Fruit fly (Drosophila melanogaster) whole organism, wandering third instar larva: Measurements from ENCODE around the gene arg.
"Not testable (repeated sequence)": the region's sequence is repeated elsewhere in the genome, so short reads cannot be mapped to it uniquely, and the experiment has no call there.

ENCODE experiments used
- Abd-B ChIP-seq: fragments of >200 bp; optimal IDR thresholded peaks from 2 replicates; lab custom pipeline; 2017; ENCODE audit warnings: missing biosample characterization, missing genetic modification characterization
- CG32264 ChIP-seq: fragments of 200-800 bp; sonication (Bioruptor generic); optimal IDR thresholded peaks from 2 replicates; lab custom pipeline; 2016; ENCODE audit warnings: missing biosample characterization, missing genetic modification characterization
- CG9705 ChIP-seq: fragments of 200-800 bp; sonication (Bioruptor generic); optimal IDR thresholded peaks from 2 replicates; lab custom pipeline; 2018; ENCODE audit warnings: missing biosample characterization, mild to moderate bottlenecking, missing genetic modification characterization
- CrebA ChIP-seq: fragments of 200-800 bp; sonication (Bioruptor generic); optimal IDR thresholded peaks from 2 replicates; lab custom pipeline; 2016; ENCODE audit warnings: missing biosample characterization, mild to moderate bottlenecking, missing genetic modification characterization, borderline replicate concordance
- Dfd ChIP-seq: fragments of >200 bp; optimal IDR thresholded peaks from 2 replicates; lab custom pipeline; 2017; ENCODE audit warnings: missing biosample characterization, missing genetic modification characterization
- Dif ChIP-seq: fragments of 200-275, 200-300 bp; sonication (Bioruptor generic); optimal IDR thresholded peaks from 2 replicates; lab custom pipeline; 2018; ENCODE audit warnings: missing biosample characterization, missing genetic modification characterization; ENCODE audit not compliant: partially characterized antibody
- GATAd ChIP-seq: sonication (Bioruptor generic); optimal IDR thresholded peaks from 2 replicates; lab custom pipeline; 2016; ENCODE audit warnings: missing biosample characterization, missing genetic modification characterization
- HLH106 ChIP-seq: fragments of 200-800 bp; optimal IDR thresholded peaks from 3 replicates; lab custom pipeline; 2019; ENCODE audit warnings: missing biosample characterization, mild to moderate bottlenecking, missing genetic modification characterization, moderate library complexity
- Hnf4 ChIP-seq: fragments of 200-800 bp; sonication (Bioruptor generic); optimal IDR thresholded peaks from 2 replicates; lab custom pipeline; 2016; ENCODE audit warnings: missing biosample characterization, mild to moderate bottlenecking, missing genetic modification characterization
- Hr78 ChIP-seq: fragments of >200 bp; optimal IDR thresholded peaks from 2 replicates; lab custom pipeline; 2017; ENCODE audit warnings: missing biosample characterization, missing genetic modification characterization
- Hr83 ChIP-seq: fragments of 200-300 bp; sonication (Bioruptor generic); optimal IDR thresholded peaks from 2 replicates; lab custom pipeline; 2016; ENCODE audit warnings: missing biosample characterization, mild to moderate bottlenecking, missing genetic modification characterization, moderate library complexity; ENCODE audit not compliant: poor library complexity, severe bottlenecking
- Jra ChIP-seq: sonication (Bioruptor generic); optimal IDR thresholded peaks from 2 replicates; lab custom pipeline; 2016; ENCODE audit warnings: missing biosample characterization, missing genetic modification characterization
- Mio ChIP-seq: sonication (Bioruptor generic); optimal IDR thresholded peaks from 2 replicates; lab custom pipeline; 2016; ENCODE audit warnings: missing biosample characterization, missing genetic modification characterization
- Myc ChIP-seq: fragments of >200 bp; optimal IDR thresholded peaks from 2 replicates; lab custom pipeline; 2017
- N ChIP-seq: fragments of >200 bp; optimal IDR thresholded peaks from 2 replicates; lab custom pipeline; 2018; ENCODE audit warnings: missing biosample characterization, missing external identifiers, missing genetic modification characterization
- OdsH ChIP-seq: fragments of 200-800 bp; sonication (Bioruptor generic); optimal IDR thresholded peaks from 2 replicates; lab custom pipeline; 2016; ENCODE audit warnings: missing biosample characterization, mild to moderate bottlenecking, missing genetic modification characterization
- Rel ChIP-seq, 2 experiments: fragments of 200-800 bp; sonication (Bioruptor generic) in 1 of 2; optimal IDR thresholded peaks; 2 replicates in 1 of 2; 3 replicates in 1 of 2; lab custom pipeline; 2016 to 2019; ENCODE audit warnings: mild to moderate bottlenecking in 2 of 2, missing biosample characterization in 2 of 2, missing genetic modification characterization in 2 of 2, moderate library complexity in 1 of 2
- Sp1 ChIP-seq: fragments of 200-800 bp; sonication (Bioruptor generic); optimal IDR thresholded peaks from 3 replicates; lab custom pipeline; 2019; ENCODE audit warnings: missing biosample characterization, mild to moderate bottlenecking, missing genetic modification characterization, moderate library complexity
- Vsx2 ChIP-seq: fragments of 200-300, 225-300 bp; sonication (Bioruptor generic); optimal IDR thresholded peaks from 2 replicates; lab custom pipeline; 2018; ENCODE audit warnings: missing biosample characterization, missing genetic modification characterization; ENCODE audit not compliant: partially characterized antibody
- br ChIP-seq: fragments of 200-800 bp; sonication (Bioruptor generic); optimal IDR thresholded peaks from 2 replicates; lab custom pipeline; 2016; ENCODE audit warnings: missing biosample characterization, missing genetic modification characterization
- brk ChIP-seq: fragments of 200-800 bp; sonication (Bioruptor generic); optimal IDR thresholded peaks from 2 replicates; lab custom pipeline; 2016; ENCODE audit warnings: missing biosample characterization, mild to moderate bottlenecking, missing genetic modification characterization
- dl ChIP-seq, 2 experiments: fragments of 175-275, 200-275 bp in 1 of 2; fragments of 200-275 bp in 1 of 2; sonication (Bioruptor generic); optimal IDR thresholded peaks; lab custom pipeline; 2018; ENCODE audit warnings: mild to moderate bottlenecking in 2 of 2, missing biosample characterization in 2 of 2, missing genetic modification characterization in 2 of 2, moderate library complexity in 2 of 2; ENCODE audit not compliant: partially characterized antibody in 2 of 2, insufficient read depth in 1 of 2
- dsf ChIP-seq: sonication (Bioruptor generic); optimal IDR thresholded peaks from 2 replicates; lab custom pipeline; 2016; ENCODE audit warnings: missing biosample characterization, missing genetic modification characterization, borderline replicate concordance
- ey ChIP-seq: fragments of 200-800 bp; sonication (Bioruptor generic); optimal IDR thresholded peaks from 2 replicates; lab custom pipeline; 2016; ENCODE audit warnings: missing biosample characterization, missing genetic modification characterization
- foxo ChIP-seq, 2 experiments: fragments of 200-800 bp; sonication (Bioruptor generic); optimal IDR thresholded peaks; 2 replicates in 1 of 2; 3 replicates in 1 of 2; lab custom pipeline; 2016 to 2017; ENCODE audit warnings: missing biosample characterization in 2 of 2, missing genetic modification characterization in 2 of 2
- fru ChIP-seq: fragments of 200-800 bp; sonication (Bioruptor generic); optimal IDR thresholded peaks from 3 replicates; lab custom pipeline; 2016; ENCODE audit warnings: missing biosample characterization, mild to moderate bottlenecking, missing genetic modification characterization
- h ChIP-seq: fragments of 200-800 bp; sonication (Bioruptor generic); optimal IDR thresholded peaks from 3 replicates; lab custom pipeline; 2016; ENCODE audit warnings: missing biosample characterization, mild to moderate bottlenecking, missing genetic modification characterization
- jim ChIP-seq: fragments of 175-275, 200-325 bp; sonication (Bioruptor generic); optimal IDR thresholded peaks from 2 replicates; lab custom pipeline; 2016; ENCODE audit warnings: missing biosample characterization, mild to moderate bottlenecking, missing genetic modification characterization
- lola ChIP-seq: fragments of >200 bp; optimal IDR thresholded peaks from 2 replicates; lab custom pipeline; 2017; ENCODE audit warnings: missing biosample characterization, missing genetic modification characterization
- pan ChIP-seq: fragments of >200 bp; optimal IDR thresholded peaks from 2 replicates; lab custom pipeline; 2017
- psq ChIP-seq: fragments of 200-800 bp; sonication (Bioruptor generic); optimal IDR thresholded peaks from 3 replicates; lab custom pipeline; 2017; ENCODE audit warnings: missing biosample characterization, mild to moderate bottlenecking, missing genetic modification characterization, moderate library complexity
- rgr ChIP-seq: fragments of 200-800 bp; sonication (Bioruptor generic); optimal IDR thresholded peaks from 3 replicates; lab custom pipeline; 2016; ENCODE audit warnings: missing biosample characterization, mild to moderate bottlenecking, missing genetic modification characterization
- sage ChIP-seq: fragments of 200-800 bp; sonication (Bioruptor generic); optimal IDR thresholded peaks from 2 replicates; lab custom pipeline; 2016; ENCODE audit warnings: missing biosample characterization, mild to moderate bottlenecking, missing genetic modification characterization
- sv ChIP-seq: fragments of 200-800 bp; sonication (Bioruptor generic); optimal IDR thresholded peaks from 3 replicates; lab custom pipeline; 2016; ENCODE audit warnings: missing biosample characterization, missing genetic modification characterization
- tai ChIP-seq: sonication (Bioruptor generic); optimal IDR thresholded peaks from 2 replicates; lab custom pipeline; 2016; ENCODE audit warnings: missing biosample characterization, missing genetic modification characterization
- usp ChIP-seq: fragments of >200 bp; optimal IDR thresholded peaks from 2 replicates; lab custom pipeline; 2017; ENCODE audit warnings: missing biosample characterization, missing genetic modification characterization
- woc ChIP-seq: sonication (Bioruptor generic); optimal IDR thresholded peaks from 2 replicates; lab custom pipeline; 2016; ENCODE audit warnings: missing biosample characterization, mild to moderate bottlenecking, missing genetic modification characterization

arg gene

DNA sequence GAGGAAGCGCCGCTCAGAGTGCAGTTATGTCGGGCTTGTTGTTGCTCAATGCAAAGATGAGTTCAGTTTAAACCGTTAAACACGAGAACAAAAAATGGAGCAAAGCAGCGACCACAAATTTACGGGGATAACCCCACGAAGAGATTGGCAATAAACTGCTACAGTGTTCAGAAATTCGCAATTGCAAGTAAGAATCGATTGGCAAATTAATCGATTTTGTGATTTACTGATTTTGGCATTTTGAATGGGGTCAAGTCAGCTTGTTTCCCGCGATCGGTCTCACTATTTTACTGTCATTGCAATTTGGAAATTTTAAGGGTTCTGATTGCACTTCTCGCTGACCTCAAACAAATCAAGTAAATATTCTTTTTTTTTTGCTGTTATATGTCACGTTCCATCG lies 27.6 kb upstream of the arg start, which contains the start of gene CG3176:
CG3176 (plus strand) TSS at position 221 of the 400 bp plus-strand sequence.
- TF ChIP-seq rgr (GFP tag; lab: Kevin White, UChicago) (peak; percentile 29), Rel (tag; optimal IDR thresholded peaks at IDR 0.05; lab: Kevin White, UChicago) (peak; percentile 95)
- TF ChIP-seq Rel (GFP tag; optimal IDR thresholded peaks at IDR 0.05; lab: Kevin White, UChicago) = not testable (repeated sequence)

DNA sequence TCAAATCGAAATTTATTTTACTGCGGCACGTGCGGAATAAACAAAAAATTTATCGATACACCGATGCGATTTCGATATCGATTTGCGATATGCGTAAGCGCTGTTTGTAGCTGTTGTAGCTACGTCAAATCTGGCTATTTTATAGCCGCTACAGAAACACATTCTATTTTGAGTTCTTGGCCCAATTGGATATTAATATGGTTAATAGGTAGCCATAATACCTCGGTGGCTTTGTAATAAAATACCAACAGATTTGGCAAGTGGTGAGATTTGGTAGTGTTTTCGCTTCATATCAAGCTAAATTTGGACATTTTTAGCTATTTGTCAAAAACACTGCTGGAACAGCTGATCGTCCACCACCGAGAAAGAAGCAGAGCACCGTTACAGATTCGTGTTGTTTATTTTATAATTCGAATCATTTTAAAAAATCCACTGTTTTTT lies 21.7 kb upstream of the arg start, which contains the start of the genes CG18273 and CG3156:
CG18273 (minus strand) TSS at position 65 of the 441 bp plus-strand sequence.
CG3156 (plus strand) TSS at position 362 of the 441 bp plus-strand sequence.
- TF ChIP-seq Hnf4 (GFP tag; lab: Kevin White, UChicago) = no peak
- peak; percentile 98 for TF ChIP-seq Myc (lab: Kevin White, UChicago)
- TF ChIP-seq woc (GFP tag; lab: Kevin White, UChicago) = peak; percentile 22
- no peak for TF ChIP-seq Sp1 (GFP tag; lab: Kevin White, UChicago)
- TF ChIP-seq Rel (GFP tag; optimal IDR thresholded peaks at IDR 0.05; lab: Kevin White, UChicago) = no peak
- peak; percentile 78 for TF ChIP-seq Rel (tag; optimal IDR thresholded peaks at IDR 0.05; lab: Kevin White, UChicago)
- peak; percentile 57 for TF ChIP-seq HLH106 (tag; lab: Kevin White, UChicago)
- TF ChIP-seq dsf (GFP tag; lab: Kevin White, UChicago) = no peak
- TF ChIP-seq Mio = no peak
- peak; percentile 2 for TF ChIP-seq sv (GFP tag; lab: Kevin White, UChicago)
- TF ChIP-seq CrebA (GFP tag; lab: Kevin White, UChicago) = no peak
- TF ChIP-seq br = no peak
- no peak for TF ChIP-seq brk
- TF ChIP-seq lola (GFP tag; lab: Kevin White, UChicago) = no peak
- TF ChIP-seq, all 38 proteins: peak for 5

DNA sequence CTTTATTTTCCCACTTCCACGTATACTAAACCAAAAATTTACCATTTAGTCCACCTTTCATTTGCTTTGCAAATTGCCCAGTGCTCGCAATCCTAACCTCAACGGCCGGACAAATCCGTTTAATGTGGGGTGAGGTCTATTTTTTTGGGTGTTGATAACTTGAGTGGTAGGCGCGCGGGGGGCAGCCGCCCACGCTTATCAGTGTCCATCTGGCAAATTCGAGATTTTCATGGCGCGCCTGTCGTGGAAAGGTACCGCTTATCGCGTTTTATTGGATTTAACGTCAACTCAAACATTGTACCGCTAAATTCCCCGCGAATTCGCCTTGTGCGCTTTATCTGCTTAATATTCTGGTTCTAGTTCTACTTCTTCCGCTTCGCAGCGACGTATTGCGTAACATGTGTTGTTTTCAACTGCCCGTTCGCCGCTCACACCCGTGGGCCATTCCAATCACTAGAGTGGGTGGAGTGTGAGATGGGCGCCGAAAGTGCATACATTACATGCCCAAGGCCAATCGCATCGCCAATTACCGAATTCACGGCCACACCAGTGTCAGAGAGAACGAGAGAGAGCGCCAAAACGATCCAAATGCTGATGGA lies 16.4 kb upstream of the arg start:
- TF ChIP-seq Rel (GFP tag; optimal IDR thresholded peaks at IDR 0.05; lab: Kevin White, UChicago) (no peak), Rel (tag; optimal IDR thresholded peaks at IDR 0.05; lab: Kevin White, UChicago) (peak; percentile 96), Hr83 (GFP tag; lab: Kevin White, UChicago) (no peak), Vsx2 (GFP tag; lab: Kevin White, UChicago) (no peak)
- TF ChIP-seq, all 38 proteins: peak for 1

DNA sequence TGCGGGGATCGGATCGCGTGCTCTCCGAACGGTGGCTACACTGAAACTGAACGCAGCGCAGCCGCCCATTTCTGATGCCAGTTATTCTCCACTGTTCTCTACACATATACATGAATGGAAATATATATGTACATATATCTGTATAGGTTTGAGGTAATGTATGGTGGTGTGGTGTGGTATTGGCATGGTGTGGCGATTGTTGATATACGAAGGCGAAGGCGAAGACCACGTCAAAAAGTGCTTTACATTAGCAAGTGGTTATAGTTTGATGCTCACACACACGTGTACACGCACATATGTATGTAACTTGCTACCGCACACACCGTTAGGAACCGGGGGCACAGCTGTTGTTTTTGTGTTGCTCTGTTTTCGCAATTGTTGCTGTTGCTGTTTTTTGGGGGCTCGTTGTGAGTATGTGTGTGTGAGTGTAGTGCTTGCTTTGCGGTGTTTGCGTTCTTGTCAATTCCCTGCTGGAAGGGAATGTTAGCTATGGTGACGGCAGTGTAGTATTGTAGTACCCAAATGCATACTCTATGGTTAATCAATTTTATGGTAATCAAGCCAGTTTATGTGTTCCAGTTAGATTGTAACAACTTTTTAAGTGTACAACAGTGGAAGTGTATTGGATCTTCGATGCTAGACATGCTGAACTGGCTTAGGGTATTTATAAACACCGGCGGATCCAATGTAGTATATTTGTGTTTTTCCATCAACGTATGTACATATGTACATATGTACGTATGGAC lies 15.6 kb upstream of the arg start, which contains the start of gene CG17896:
CG17896 (minus strand) TSS at position 51 of the 746 bp plus-strand sequence.
- no peak for TF ChIP-seq sage (GFP tag; lab: Kevin White, UChicago)
- TF ChIP-seq lola (GFP tag; lab: Kevin White, UChicago) = no peak
- peak; percentile 67 for TF ChIP-seq CG9705 (GFP tag; lab: Kevin White, UChicago)
- TF ChIP-seq N (GFP tag; lab: Kevin White, UChicago) = peak; percentile 10
- no peak for TF ChIP-seq CrebA (GFP tag; lab: Kevin White, UChicago)
- TF ChIP-seq foxo (GFP tag; optimal IDR thresholded peaks at IDR 0.05; lab: Kevin White, UChicago) = peak; percentile 95 to 99
- no peak for TF ChIP-seq Dfd (GFP tag; lab: Kevin White, UChicago)
- TF ChIP-seq Dif (GFP tag; lab: Kevin White, UChicago) = no peak
- peak; percentile 96 for TF ChIP-seq HLH106 (tag; lab: Kevin White, UChicago)
- TF ChIP-seq tai (GFP tag; lab: Kevin White, UChicago) = no peak
- peak; percentile 98 for TF ChIP-seq OdsH (GFP tag; lab: Kevin White, UChicago)
- TF ChIP-seq Rel (GFP tag; optimal IDR thresholded peaks at IDR 0.05; lab: Kevin White, UChicago) = peak; percentile 86
- TF ChIP-seq Rel (tag; optimal IDR thresholded peaks at IDR 0.05; lab: Kevin White, UChicago) = peak; percentile 61
- peak; percentile 84 for TF ChIP-seq Mio
- peak; percentile 99 for TF ChIP-seq woc (GFP tag; lab: Kevin White, UChicago)
- TF ChIP-seq Hr83 (GFP tag; lab: Kevin White, UChicago) = peak; percentile 61
- TF ChIP-seq dsf (GFP tag; lab: Kevin White, UChicago) = no peak
- peak; percentile 96 for TF ChIP-seq CG32264 (GFP tag; lab: Kevin White, UChicago)
- peak; percentile 97 for TF ChIP-seq Hnf4 (GFP tag; lab: Kevin White, UChicago)
- peak; percentile 98 for TF ChIP-seq br
- TF ChIP-seq dl (GFP tag; optimal IDR thresholded peaks at IDR 0.05; lab: Kevin White, UChicago; ENCODE audit: insufficient read depth in 1 of 2, partially characterized antibody in 2 of 2) = no peak
- peak; percentile 99 for TF ChIP-seq h (GFP tag; lab: Kevin White, UChicago)
- no peak for TF ChIP-seq jim
- TF ChIP-seq Myc (lab: Kevin White, UChicago) = no peak
- TF ChIP-seq Abd-B (GFP tag; lab: Kevin White, UChicago) = no peak
- no peak for TF ChIP-seq GATAd (GFP tag; lab: Kevin White, UChicago)
- TF ChIP-seq ey = peak; percentile 99
- peak; percentile 83 for TF ChIP-seq Jra
- TF ChIP-seq brk = no peak
- TF ChIP-seq usp (GFP tag; lab: Kevin White, UChicago) = no peak
- peak; percentile 95 for TF ChIP-seq psq (GFP tag; lab: Kevin White, UChicago)
- no peak for TF ChIP-seq Hr78
- TF ChIP-seq rgr (GFP tag; lab: Kevin White, UChicago) = peak; percentile 98
- no peak for TF ChIP-seq Vsx2 (GFP tag; lab: Kevin White, UChicago)
- TF ChIP-seq pan (lab: Kevin White, UChicago) = no peak
- peak; percentile 94 for TF ChIP-seq sv (GFP tag; lab: Kevin White, UChicago)
- TF ChIP-seq fru = peak; percentile 98
